Fruit fly (Drosophila melanogaster) whole organism, wandering third instar larva: ENCODE results near the gene CG31415.

Experiments
- CG32264 ChIP-seq: fragments of 200-800 bp; sonication (Bioruptor generic); optimal IDR thresholded peaks from 2 replicates; lab custom pipeline; 2016; ENCODE audit warnings: missing biosample characterization, missing genetic modification characterization
- CG9705 ChIP-seq: fragments of 200-800 bp; sonication (Bioruptor generic); optimal IDR thresholded peaks from 2 replicates; lab custom pipeline; 2018; ENCODE audit warnings: missing biosample characterization, mild to moderate bottlenecking, missing genetic modification characterization
- CrebA ChIP-seq: fragments of 200-800 bp; sonication (Bioruptor generic); optimal IDR thresholded peaks from 2 replicates; lab custom pipeline; 2016; ENCODE audit warnings: missing biosample characterization, mild to moderate bottlenecking, missing genetic modification characterization, borderline replicate concordance
- Dfd ChIP-seq: fragments of >200 bp; optimal IDR thresholded peaks from 2 replicates; lab custom pipeline; 2017; ENCODE audit warnings: missing biosample characterization, missing genetic modification characterization
- Dif ChIP-seq: fragments of 200-275, 200-300 bp; sonication (Bioruptor generic); optimal IDR thresholded peaks from 2 replicates; lab custom pipeline; 2018; ENCODE audit warnings: missing biosample characterization, missing genetic modification characterization; ENCODE audit not compliant: partially characterized antibody
- GATAd ChIP-seq: sonication (Bioruptor generic); optimal IDR thresholded peaks from 2 replicates; lab custom pipeline; 2016; ENCODE audit warnings: missing biosample characterization, missing genetic modification characterization
- HLH106 ChIP-seq: fragments of 200-800 bp; optimal IDR thresholded peaks from 3 replicates; lab custom pipeline; 2019; ENCODE audit warnings: missing biosample characterization, mild to moderate bottlenecking, missing genetic modification characterization, moderate library complexity
- Hnf4 ChIP-seq: fragments of 200-800 bp; sonication (Bioruptor generic); optimal IDR thresholded peaks from 2 replicates; lab custom pipeline; 2016; ENCODE audit warnings: missing biosample characterization, mild to moderate bottlenecking, missing genetic modification characterization
- Hr78 ChIP-seq: fragments of >200 bp; optimal IDR thresholded peaks from 2 replicates; lab custom pipeline; 2017; ENCODE audit warnings: missing biosample characterization, missing genetic modification characterization
- Hr83 ChIP-seq: fragments of 200-300 bp; sonication (Bioruptor generic); optimal IDR thresholded peaks from 2 replicates; lab custom pipeline; 2016; ENCODE audit warnings: missing biosample characterization, mild to moderate bottlenecking, missing genetic modification characterization, moderate library complexity; ENCODE audit not compliant: poor library complexity, severe bottlenecking
- Jra ChIP-seq: sonication (Bioruptor generic); optimal IDR thresholded peaks from 2 replicates; lab custom pipeline; 2016; ENCODE audit warnings: missing biosample characterization, missing genetic modification characterization
- Mio ChIP-seq: sonication (Bioruptor generic); optimal IDR thresholded peaks from 2 replicates; lab custom pipeline; 2016; ENCODE audit warnings: missing biosample characterization, missing genetic modification characterization
- Myc ChIP-seq: fragments of >200 bp; optimal IDR thresholded peaks from 2 replicates; lab custom pipeline; 2017
- N ChIP-seq: fragments of >200 bp; optimal IDR thresholded peaks from 2 replicates; lab custom pipeline; 2018; ENCODE audit warnings: missing biosample characterization, missing external identifiers, missing genetic modification characterization
- OdsH ChIP-seq: fragments of 200-800 bp; sonication (Bioruptor generic); optimal IDR thresholded peaks from 2 replicates; lab custom pipeline; 2016; ENCODE audit warnings: missing biosample characterization, mild to moderate bottlenecking, missing genetic modification characterization
- Rel ChIP-seq, 2 experiments: fragments of 200-800 bp; sonication (Bioruptor generic) in 1 of 2; optimal IDR thresholded peaks; 2 replicates in 1 of 2; 3 replicates in 1 of 2; lab custom pipeline; 2016 to 2019; ENCODE audit warnings: mild to moderate bottlenecking in 2 of 2, missing biosample characterization in 2 of 2, missing genetic modification characterization in 2 of 2, moderate library complexity in 1 of 2
- Sp1 ChIP-seq: fragments of 200-800 bp; sonication (Bioruptor generic); optimal IDR thresholded peaks from 3 replicates; lab custom pipeline; 2019; ENCODE audit warnings: missing biosample characterization, mild to moderate bottlenecking, missing genetic modification characterization, moderate library complexity
- Vsx2 ChIP-seq: fragments of 200-300, 225-300 bp; sonication (Bioruptor generic); optimal IDR thresholded peaks from 2 replicates; lab custom pipeline; 2018; ENCODE audit warnings: missing biosample characterization, missing genetic modification characterization; ENCODE audit not compliant: partially characterized antibody
- br ChIP-seq: fragments of 200-800 bp; sonication (Bioruptor generic); optimal IDR thresholded peaks from 2 replicates; lab custom pipeline; 2016; ENCODE audit warnings: missing biosample characterization, missing genetic modification characterization
- brk ChIP-seq: fragments of 200-800 bp; sonication (Bioruptor generic); optimal IDR thresholded peaks from 2 replicates; lab custom pipeline; 2016; ENCODE audit warnings: missing biosample characterization, mild to moderate bottlenecking, missing genetic modification characterization
- dl ChIP-seq, 2 experiments: fragments of 175-275, 200-275 bp in 1 of 2; fragments of 200-275 bp in 1 of 2; sonication (Bioruptor generic); optimal IDR thresholded peaks; lab custom pipeline; 2018; ENCODE audit warnings: mild to moderate bottlenecking in 2 of 2, missing biosample characterization in 2 of 2, missing genetic modification characterization in 2 of 2, moderate library complexity in 2 of 2; ENCODE audit not compliant: partially characterized antibody in 2 of 2, insufficient read depth in 1 of 2
- dmrt93B ChIP-seq: fragments of 200-800 bp; sonication (Bioruptor generic); optimal IDR thresholded peaks from 2 replicates; lab custom pipeline; 2018; ENCODE audit warnings: missing biosample characterization, mild to moderate bottlenecking, missing genetic modification characterization
- dsf ChIP-seq: sonication (Bioruptor generic); optimal IDR thresholded peaks from 2 replicates; lab custom pipeline; 2016; ENCODE audit warnings: missing biosample characterization, missing genetic modification characterization, borderline replicate concordance
- ey ChIP-seq: fragments of 200-800 bp; sonication (Bioruptor generic); optimal IDR thresholded peaks from 2 replicates; lab custom pipeline; 2016; ENCODE audit warnings: missing biosample characterization, missing genetic modification characterization
- foxo ChIP-seq, 2 experiments: fragments of 200-800 bp; sonication (Bioruptor generic); optimal IDR thresholded peaks; 2 replicates in 1 of 2; 3 replicates in 1 of 2; lab custom pipeline; 2016 to 2017; ENCODE audit warnings: missing biosample characterization in 2 of 2, missing genetic modification characterization in 2 of 2
- fru ChIP-seq: fragments of 200-800 bp; sonication (Bioruptor generic); optimal IDR thresholded peaks from 3 replicates; lab custom pipeline; 2016; ENCODE audit warnings: missing biosample characterization, mild to moderate bottlenecking, missing genetic modification characterization
- h ChIP-seq: fragments of 200-800 bp; sonication (Bioruptor generic); optimal IDR thresholded peaks from 3 replicates; lab custom pipeline; 2016; ENCODE audit warnings: missing biosample characterization, mild to moderate bottlenecking, missing genetic modification characterization
- jim ChIP-seq: fragments of 175-275, 200-325 bp; sonication (Bioruptor generic); optimal IDR thresholded peaks from 2 replicates; lab custom pipeline; 2016; ENCODE audit warnings: missing biosample characterization, mild to moderate bottlenecking, missing genetic modification characterization
- lola ChIP-seq: fragments of >200 bp; optimal IDR thresholded peaks from 2 replicates; lab custom pipeline; 2017; ENCODE audit warnings: missing biosample characterization, missing genetic modification characterization
- pan ChIP-seq: fragments of >200 bp; optimal IDR thresholded peaks from 2 replicates; lab custom pipeline; 2017
- psq ChIP-seq: fragments of 200-800 bp; sonication (Bioruptor generic); optimal IDR thresholded peaks from 3 replicates; lab custom pipeline; 2017; ENCODE audit warnings: missing biosample characterization, mild to moderate bottlenecking, missing genetic modification characterization, moderate library complexity
- rgr ChIP-seq: fragments of 200-800 bp; sonication (Bioruptor generic); optimal IDR thresholded peaks from 3 replicates; lab custom pipeline; 2016; ENCODE audit warnings: missing biosample characterization, mild to moderate bottlenecking, missing genetic modification characterization
- sage ChIP-seq: fragments of 200-800 bp; sonication (Bioruptor generic); optimal IDR thresholded peaks from 2 replicates; lab custom pipeline; 2016; ENCODE audit warnings: missing biosample characterization, mild to moderate bottlenecking, missing genetic modification characterization
- sv ChIP-seq: fragments of 200-800 bp; sonication (Bioruptor generic); optimal IDR thresholded peaks from 3 replicates; lab custom pipeline; 2016; ENCODE audit warnings: missing biosample characterization, missing genetic modification characterization
- tai ChIP-seq: sonication (Bioruptor generic); optimal IDR thresholded peaks from 2 replicates; lab custom pipeline; 2016; ENCODE audit warnings: missing biosample characterization, missing genetic modification characterization
- usp ChIP-seq: fragments of >200 bp; optimal IDR thresholded peaks from 2 replicates; lab custom pipeline; 2017; ENCODE audit warnings: missing biosample characterization, missing genetic modification characterization
- woc ChIP-seq: sonication (Bioruptor generic); optimal IDR thresholded peaks from 2 replicates; lab custom pipeline; 2016; ENCODE audit warnings: missing biosample characterization, mild to moderate bottlenecking, missing genetic modification characterization

Gene CG31415

dm6 chr3R:9701897-9702296 is 41.4 kb upstream of the CG31415 start:
- TF ChIP-seq rgr (GFP tag; lab: Kevin White, UChicago) (peak; percentile 23), sage (GFP tag; lab: Kevin White, UChicago) (peak; percentile 22), usp (GFP tag; lab: Kevin White, UChicago) (no peak)

- TF ChIP-seq sv: peak; percentile 91
- TF ChIP-seq h (GFP tag; lab: Kevin White, UChicago): peak; percentile 74
- TF ChIP-seq GATAd (GFP tag; lab: Kevin White, UChicago): peak; percentile 16
- TF ChIP-seq Myc: no peak
- peak; percentile 58 for TF ChIP-seq OdsH
- TF ChIP-seq rgr (GFP tag; lab: Kevin White, UChicago): peak; percentile 77
- TF ChIP-seq CrebA (GFP tag; lab: Kevin White, UChicago): no peak
- TF ChIP-seq Hnf4: peak; percentile 67
- TF ChIP-seq HLH106: peak; percentile 38
- peak in 1 of 2 experiments; percentile 65 for TF ChIP-seq foxo (GFP tag; optimal IDR thresholded peaks at IDR 0.05; lab: Kevin White, UChicago)
- peak; percentile 39 for TF ChIP-seq dsf (GFP tag; lab: Kevin White, UChicago)
- TF ChIP-seq pan (lab: Kevin White, UChicago): no peak
- peak; percentile 22 for TF ChIP-seq Sp1 (GFP tag; lab: Kevin White, UChicago)
- TF ChIP-seq brk (GFP tag; lab: Kevin White, UChicago): no peak
- TF ChIP-seq psq: peak; percentile 32
- peak; percentile 37 for TF ChIP-seq br (GFP tag; lab: Kevin White, UChicago)
- peak; percentile 9 for TF ChIP-seq woc (GFP tag; lab: Kevin White, UChicago)
- TF ChIP-seq ey (GFP tag; lab: Kevin White, UChicago): peak; percentile 67
- peak; percentile 23 for TF ChIP-seq fru
- no peak for TF ChIP-seq Mio
- TF ChIP-seq Rel (GFP tag; optimal IDR thresholded peaks at IDR 0.05; lab: Kevin White, UChicago): peak; percentile 36
- TF ChIP-seq Rel (tag; optimal IDR thresholded peaks at IDR 0.05; lab: Kevin White, UChicago): no peak
Observed at dm6 chr3R:9702567-9702966, 40.8 kb upstream of the CG31415 start.

- TF ChIP-seq Hr78 (GFP tag; lab: Kevin White, UChicago): no peak
- TF ChIP-seq tai (GFP tag; lab: Kevin White, UChicago): no peak
- no peak for TF ChIP-seq Myc
- no peak for TF ChIP-seq Dif (GFP tag; lab: Kevin White, UChicago)
- no peak for TF ChIP-seq sage (GFP tag; lab: Kevin White, UChicago)
- TF ChIP-seq Vsx2: no peak
- no peak for TF ChIP-seq CG32264
- TF ChIP-seq pan (lab: Kevin White, UChicago): no peak
- TF ChIP-seq h (GFP tag; lab: Kevin White, UChicago): no peak
- no peak for TF ChIP-seq Sp1 (GFP tag; lab: Kevin White, UChicago)
- TF ChIP-seq CG9705 (GFP tag; lab: Kevin White, UChicago): no peak
- no peak for TF ChIP-seq dsf (GFP tag; lab: Kevin White, UChicago)
- TF ChIP-seq sv: no peak
- TF ChIP-seq Hr83 (GFP tag; lab: Kevin White, UChicago): no peak
- TF ChIP-seq Hnf4: no peak
- no peak for TF ChIP-seq dmrt93B
- no peak for TF ChIP-seq jim
- no peak for TF ChIP-seq Rel (GFP tag; optimal IDR thresholded peaks at IDR 0.05; lab: Kevin White, UChicago)
- no peak for TF ChIP-seq Rel (tag; optimal IDR thresholded peaks at IDR 0.05; lab: Kevin White, UChicago)
- no peak for TF ChIP-seq HLH106
Observed at dm6 chr3R:9703273-9703672, 40.0 kb upstream of the CG31415 start.

dm6 chr3R:9704183-9705007 is 38.9 kb upstream of the CG31415 start:
- no peak for TF ChIP-seq CG32264
- TF ChIP-seq br (GFP tag; lab: Kevin White, UChicago): no peak
- no peak for TF ChIP-seq dmrt93B
- no peak for TF ChIP-seq lola (GFP tag; lab: Kevin White, UChicago)
- no peak for TF ChIP-seq Vsx2
- peak in 1 of 2 experiments; percentile 47 for TF ChIP-seq foxo (GFP tag; optimal IDR thresholded peaks at IDR 0.05; lab: Kevin White, UChicago)
- peak; percentile 62 for TF ChIP-seq Jra (GFP tag; lab: Kevin White, UChicago)
- no peak for TF ChIP-seq HLH106
- TF ChIP-seq ey (GFP tag; lab: Kevin White, UChicago): no peak
- no peak for TF ChIP-seq woc (GFP tag; lab: Kevin White, UChicago)
- no peak for TF ChIP-seq CG9705 (GFP tag; lab: Kevin White, UChicago)
- peak; percentile 80 for TF ChIP-seq N (GFP tag; lab: Kevin White, UChicago)
- no peak for TF ChIP-seq Rel (GFP tag; optimal IDR thresholded peaks at IDR 0.05; lab: Kevin White, UChicago)
- TF ChIP-seq Rel (tag; optimal IDR thresholded peaks at IDR 0.05; lab: Kevin White, UChicago): peak; percentile 77
- TF ChIP-seq GATAd (GFP tag; lab: Kevin White, UChicago): no peak
- TF ChIP-seq Dif (GFP tag; lab: Kevin White, UChicago): peak; percentile 70
- no peak for TF ChIP-seq sage (GFP tag; lab: Kevin White, UChicago)
- TF ChIP-seq Mio: no peak
- no peak for TF ChIP-seq dsf (GFP tag; lab: Kevin White, UChicago)
- TF ChIP-seq Dfd: peak; percentile 77
- peak; percentile 23 for TF ChIP-seq rgr (GFP tag; lab: Kevin White, UChicago)
- peak; percentile 62 for TF ChIP-seq h (GFP tag; lab: Kevin White, UChicago)
- TF ChIP-seq Myc: no peak
- TF ChIP-seq dl (GFP tag; optimal IDR thresholded peaks at IDR 0.05; lab: Kevin White, UChicago; ENCODE audit: insufficient read depth in 1 of 2, partially characterized antibody in 2 of 2): peak in 1 of 2 experiments; percentile 75
- TF ChIP-seq fru: no peak
- no peak for TF ChIP-seq Hnf4
- TF ChIP-seq usp (GFP tag; lab: Kevin White, UChicago): no peak
- peak; percentile 6 for TF ChIP-seq psq
- TF ChIP-seq jim: no peak
- no peak for TF ChIP-seq tai (GFP tag; lab: Kevin White, UChicago)
